Fruit fly (Drosophila melanogaster): ENCODE data around the gene sky.

sky gene

DNA sequence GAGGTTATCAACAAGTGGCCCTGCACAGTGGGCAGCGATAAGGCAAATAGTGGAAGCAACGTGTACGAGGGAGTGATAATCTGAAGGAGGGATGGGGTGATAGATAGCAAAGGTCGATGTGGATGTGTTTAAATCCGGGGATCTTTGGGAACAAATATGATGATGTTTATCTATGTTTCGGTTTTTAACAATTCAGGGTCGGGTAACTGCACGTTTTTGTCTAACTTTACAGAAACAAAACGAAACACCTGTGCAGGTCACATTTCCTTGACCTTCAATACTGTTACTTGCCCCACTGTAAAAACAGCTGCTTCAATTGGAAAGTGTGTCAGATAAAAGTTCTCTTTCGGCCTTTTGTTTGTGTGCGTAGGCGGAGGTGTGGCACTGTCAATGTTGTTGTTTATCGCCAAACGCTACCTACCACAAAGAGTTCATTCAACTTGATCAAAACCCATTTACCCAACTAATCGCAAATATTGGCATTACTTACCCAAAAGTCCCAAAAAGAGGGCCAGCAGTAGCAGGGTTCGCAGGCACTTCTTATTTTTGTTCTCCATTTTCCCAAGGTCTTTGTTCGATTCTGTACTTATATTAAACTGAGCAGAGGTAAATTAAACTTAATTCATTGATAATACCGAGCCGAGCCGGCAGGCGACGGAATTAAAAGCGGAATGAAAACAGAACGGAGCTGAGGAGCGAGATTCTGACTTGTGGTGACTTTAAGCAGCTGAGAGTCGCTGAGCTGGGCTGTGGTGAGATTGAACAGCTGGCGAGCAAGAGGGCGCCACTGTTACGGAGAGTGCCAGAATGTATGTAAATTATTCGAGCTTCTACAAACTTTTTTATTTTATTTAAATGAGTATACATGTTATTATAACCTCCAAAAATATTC, 3.7 kb upstream of the sky start, which contains the start of gene Mtp (continued):
- no peak for TF ChIP-seq dsf (GFP tag; optimal IDR thresholded peaks at IDR 0.05; ENCODE audit: borderline replicate concordance)
- TF ChIP-seq Mio (GFP tag; optimal IDR thresholded peaks at IDR 0.05) = no peak
- no peak for TF ChIP-seq jim (GFP tag; optimal IDR thresholded peaks at IDR 0.05)
- TF ChIP-seq foxo (GFP tag; optimal IDR thresholded peaks at IDR 0.05) = peak in 1 of 2 experiments; percentile 80
- no peak for TF ChIP-seq tai (GFP tag; optimal IDR thresholded peaks at IDR 0.05)
- TF ChIP-seq OdsH (GFP tag; optimal IDR thresholded peaks at IDR 0.05) = peak; percentile 71
- TF ChIP-seq Myc (optimal IDR thresholded peaks at IDR 0.05) = peak; percentile 61

- TF ChIP-seq HLH106 (tag; optimal IDR thresholded peaks at IDR 0.05) (peak; percentile 16), Jra (GFP tag; optimal IDR thresholded peaks at IDR 0.05) (no peak), ey (GFP tag; optimal IDR thresholded peaks at IDR 0.05) (peak; percentile 71), Hnf4 (GFP tag; optimal IDR thresholded peaks at IDR 0.05) (peak; percentile 73), br (GFP tag; optimal IDR thresholded peaks at IDR 0.05) (peak; percentile 67), Hr78 (GFP tag; optimal IDR thresholded peaks at IDR 0.05) (no peak), dmrt93B (GFP tag; optimal IDR thresholded peaks at IDR 0.05) (no peak), foxo (GFP tag; optimal IDR thresholded peaks at IDR 0.05) (peak in 1 of 2 experiments; percentile 82), fru (GFP tag; optimal IDR thresholded peaks at IDR 0.05) (peak; percentile 80), CrebA (GFP tag; optimal IDR thresholded peaks at IDR 0.05; ENCODE audit: borderline replicate concordance) (no peak), pan (optimal IDR thresholded peaks at IDR 0.05) (no peak), dl (GFP tag; optimal IDR thresholded peaks at IDR 0.05; ENCODE audit: insufficient read depth in 1 of 2, partially characterized antibody in 2 of 2) (no peak), dsf (GFP tag; optimal IDR thresholded peaks at IDR 0.05; ENCODE audit: borderline replicate concordance) (no peak), sv (GFP tag; optimal IDR thresholded peaks at IDR 0.05) (peak; percentile 81), sage (GFP tag; optimal IDR thresholded peaks at IDR 0.05) (peak; percentile 79), Abd-B (GFP tag; optimal IDR thresholded peaks at IDR 0.05) (no peak), h (GFP tag; optimal IDR thresholded peaks at IDR 0.05) (peak; percentile 81), Rel (GFP tag; optimal IDR thresholded peaks at IDR 0.05) (peak; percentile 21), Rel (tag; optimal IDR thresholded peaks at IDR 0.05) (peak; percentile 70), lola (GFP tag; optimal IDR thresholded peaks at IDR 0.05) (no peak), woc (GFP tag; optimal IDR thresholded peaks at IDR 0.05) (no peak), Dfd (GFP tag; optimal IDR thresholded peaks at IDR 0.05) (peak; percentile 20), usp (GFP tag; optimal IDR thresholded peaks at IDR 0.05) (no peak), N (GFP tag; optimal IDR thresholded peaks at IDR 0.05) (no peak), Vsx2 (GFP tag; optimal IDR thresholded peaks at IDR 0.05; ENCODE audit: partially characterized antibody) (no peak), jim (GFP tag; optimal IDR thresholded peaks at IDR 0.05) (no peak), rgr (GFP tag; optimal IDR thresholded peaks at IDR 0.05) (peak; percentile 77), OdsH (GFP tag; optimal IDR thresholded peaks at IDR 0.05) (peak; percentile 66), Mio (GFP tag; optimal IDR thresholded peaks at IDR 0.05) (no peak), Dif (GFP tag; optimal IDR thresholded peaks at IDR 0.05; ENCODE audit: partially characterized antibody) (no peak), Hr83 (GFP tag; optimal IDR thresholded peaks at IDR 0.05; ENCODE audit: poor library complexity, severe bottlenecking) (peak; percentile 35), brk (GFP tag; optimal IDR thresholded peaks at IDR 0.05) (peak; percentile 41), Myc (optimal IDR thresholded peaks at IDR 0.05) (no peak), CG32264 (GFP tag; optimal IDR thresholded peaks at IDR 0.05) (peak; percentile 42), GATAd (GFP tag; optimal IDR thresholded peaks at IDR 0.05) (no peak), CG9705 (GFP tag; optimal IDR thresholded peaks at IDR 0.05) (no peak), tai (GFP tag; optimal IDR thresholded peaks at IDR 0.05) (peak; percentile 54), Sp1 (GFP tag; optimal IDR thresholded peaks at IDR 0.05) (peak; percentile 72), psq (GFP tag; optimal IDR thresholded peaks at IDR 0.05) (peak; percentile 46)
These were observed 566 bp downstream of the sky start for dm6 chr2L:20918056-20918674.
